Fruit fly (Drosophila melanogaster) whole organism, adult: ENCODE results near the gene CG33080.
A peak's percentile ranks its signal among the peaks of the same experiment; 100 is the strongest.

Source experiments
- CG1620 ChIP-seq: fragments of 200-800 bp; sonication (Bioruptor generic); optimal IDR thresholded peaks from 2 replicates; lab custom pipeline; 2016; ENCODE audit warnings: missing biosample characterization, missing genetic modification characterization
- CG5204 ChIP-seq: fragments of 200-800 bp; sonication (Bioruptor generic); optimal IDR thresholded peaks from 2 replicates; lab custom pipeline; 2016; ENCODE audit warnings: missing biosample characterization, missing genetic modification characterization
- CG7045 ChIP-seq: fragments of 200-800 bp; sonication (Bioruptor generic); optimal IDR thresholded peaks from 2 replicates; lab custom pipeline; 2017; ENCODE audit warnings: missing biosample characterization, mild to moderate bottlenecking, missing genetic modification characterization
- CG7101 ChIP-seq: fragments of 200-800 bp; sonication (Bioruptor generic); optimal IDR thresholded peaks from 2 replicates; lab custom pipeline; 2018; ENCODE audit warnings: missing biosample characterization, mild to moderate bottlenecking, missing genetic modification characterization, moderate library complexity
- Clk ChIP-seq: fragments of 200-800 bp; sonication (Bioruptor generic); optimal IDR thresholded peaks from 2 replicates; lab custom pipeline; 2017; ENCODE audit warnings: missing biosample characterization, missing genetic modification characterization
- Crg-1 ChIP-seq: fragments of 200-800 bp; sonication (Bioruptor generic); optimal IDR thresholded peaks from 2 replicates; lab custom pipeline; 2016; ENCODE audit warnings: missing biosample characterization, missing genetic modification characterization
- bab1 ChIP-seq: fragments of 200-800 bp; sonication (Bioruptor generic); optimal IDR thresholded peaks from 3 replicates; lab custom pipeline; 2019; ENCODE audit warnings: missing biosample characterization, mild to moderate bottlenecking, missing genetic modification characterization, moderate library complexity
- cic ChIP-seq: fragments of 200-800 bp; sonication (Bioruptor generic); optimal IDR thresholded peaks from 2 replicates; lab custom pipeline; 2017; ENCODE audit warnings: missing biosample characterization, mild to moderate bottlenecking, missing genetic modification characterization, moderate library complexity
- cnc ChIP-seq, 2 experiments: fragments of >200 bp; optimal IDR thresholded peaks; 2 replicates each; lab custom pipeline; 2017
- kay ChIP-seq: fragments of 200-800 bp; sonication (Bioruptor generic); peaks from one replicate; lab custom pipeline; 2016; ENCODE audit warnings: missing biosample characterization, missing genetic modification characterization, borderline replicate concordance
- tj ChIP-seq: fragments of 200-800 bp; sonication (Bioruptor generic); optimal IDR thresholded peaks from 3 replicates; lab custom pipeline; 2017; ENCODE audit warnings: missing biosample characterization, mild to moderate bottlenecking, missing genetic modification characterization, moderate library complexity
- toe ChIP-seq: fragments of 200-800 bp; sonication (Bioruptor generic); optimal IDR thresholded peaks from 2 replicates; lab custom pipeline; 2016; ENCODE audit warnings: missing biosample characterization, missing genetic modification characterization

DNA sequence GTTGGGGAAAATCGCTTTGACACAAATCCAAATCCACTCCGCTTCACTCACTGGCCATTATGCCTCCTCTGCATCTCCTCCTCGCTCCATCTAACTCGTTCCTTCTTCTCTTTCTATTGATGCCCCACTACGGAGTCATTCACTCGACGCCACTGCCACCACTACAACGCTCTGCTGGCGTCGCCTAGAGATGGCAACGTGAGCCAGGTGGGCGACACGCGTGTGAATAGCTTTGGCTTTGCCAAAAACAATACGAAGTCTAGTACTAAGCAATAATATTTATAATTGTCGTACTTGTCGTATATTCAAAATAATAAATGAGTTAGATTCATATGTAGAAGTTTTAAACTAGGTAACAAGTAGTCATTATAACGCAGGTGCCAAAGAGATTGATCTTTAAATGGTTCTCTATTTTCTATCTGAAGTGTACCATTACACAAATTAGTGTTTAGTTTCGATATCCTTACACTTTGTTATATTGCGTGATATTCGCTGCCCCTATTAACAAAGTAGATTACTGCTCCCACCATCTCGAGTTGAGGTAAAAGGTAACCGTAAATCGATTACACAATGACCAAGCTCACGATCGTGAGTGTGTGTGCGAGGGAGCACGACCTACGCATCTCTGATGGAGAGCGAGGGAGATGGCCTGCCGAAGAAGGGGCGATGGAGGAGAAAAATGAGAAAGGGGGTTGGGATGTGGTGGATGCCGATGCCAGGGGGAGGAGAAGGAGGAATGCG, 27.6 kb upstream of the CG33080 start:
- TF ChIP-seq cnc (optimal IDR thresholded peaks at IDR 0.05; lab: Kevin White, UChicago) (no peak), Clk (GFP tag; lab: Kevin White, UChicago) (no peak), kay (GFP tag; lab: Kevin White, UChicago) (no peak), cic (GFP tag; lab: Kevin White, UChicago) (no peak), Crg-1 (GFP tag; lab: Kevin White, UChicago) (no peak), CG5204 (GFP tag; lab: Kevin White, UChicago) (no peak), CG1620 (GFP tag; lab: Kevin White, UChicago) (no peak), CG7045 (GFP tag; lab: Kevin White, UChicago) (no peak), toe (GFP tag; lab: Kevin White, UChicago) (peak; percentile 39), tj (GFP tag; lab: Kevin White, UChicago) (no peak), bab1 (no peak), CG7101 (peak; percentile 31)
